Fruit fly (Drosophila melanogaster): ENCODE results near the gene Hmgcr.

Gene Hmgcr

DNA sequence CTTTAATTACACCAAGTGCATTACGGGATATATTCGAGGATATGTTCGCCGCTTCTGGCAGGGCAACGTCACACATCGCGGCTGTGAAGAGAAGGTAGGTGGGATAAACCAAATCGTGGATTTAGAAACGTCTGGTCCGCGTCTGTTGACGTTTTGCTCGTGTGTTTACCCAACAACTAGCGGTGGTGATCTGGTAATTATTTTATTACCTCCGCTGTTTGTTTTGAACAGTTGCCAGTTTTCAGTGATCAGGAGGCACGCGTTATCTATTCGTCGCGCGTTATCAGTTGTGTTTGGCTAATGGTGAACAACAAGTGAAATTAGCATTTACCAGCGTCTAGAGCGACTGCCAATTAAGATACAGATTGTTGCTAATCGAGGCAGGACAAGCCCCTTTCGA is 4.1 kb upstream of the Hmgcr start (continued):
- TF ChIP-seq H2.0 (GFP tag; IDR thresholded peaks at IDR 0.05) (no peak), CG6791 (GFP tag; IDR thresholded peaks at IDR 0.05; ENCODE audit: partially characterized antibody) (no peak), chif (GFP tag; optimal IDR thresholded peaks at IDR 0.05) (no peak), CG9437 (GFP tag; optimal IDR thresholded peaks at IDR 0.05) (no peak), bowl (GFP tag; IDR thresholded peaks at IDR 0.05) (no peak), Kr (GFP tag; optimal IDR thresholded peaks at IDR 0.05) (no peak), CG9817 (tag; optimal IDR thresholded peaks at IDR 0.05) (no peak), CG2202 (tag; optimal IDR thresholded peaks at IDR 0.05) (no peak), lov (optimal IDR thresholded peaks at IDR 0.05) (no peak), lov (GFP tag; IDR thresholded peaks at IDR 0.05) (no peak), CG10147 (GFP tag; optimal IDR thresholded peaks at IDR 0.05) (no peak), CG10209 (GFP tag; optimal IDR thresholded peaks at IDR 0.05) (peak; percentile 40), CG43689 (GFP tag; IDR thresholded peaks at IDR 0.05) (no peak), CkIIα-i1 (GFP tag; IDR thresholded peaks at IDR 0.05) (no peak), pros (GFP tag; optimal IDR thresholded peaks at IDR 0.05) (no peak), CG12769 (tag; optimal IDR thresholded peaks at IDR 0.05) (peak; percentile 66), kni (GFP tag; optimal IDR thresholded peaks at IDR 0.05) (no peak), PHDP (tag; optimal IDR thresholded peaks at IDR 0.05) (peak; percentile 65), lilli (GFP tag; optimal IDR thresholded peaks at IDR 0.05) (no peak), CG7963 (GFP tag; IDR thresholded peaks at IDR 0.05; ENCODE audit: partially characterized antibody) (no peak), CG8290 (GFP tag; optimal IDR thresholded peaks at IDR 0.05) (no peak), CG8290 (tag; optimal IDR thresholded peaks at IDR 0.05) (peak in 1 of 2 experiments; percentile 78), CrebB (tag; optimal IDR thresholded peaks at IDR 0.05) (peak; percentile 66), tna (GFP tag; IDR thresholded peaks at IDR 0.05; ENCODE audit: partially characterized antibody) (no peak), Nf-YB (GFP tag; optimal IDR thresholded peaks at IDR 0.05) (no peak), schlank (tag; optimal IDR thresholded peaks at IDR 0.05) (peak; percentile 75), Antp (GFP tag; optimal IDR thresholded peaks at IDR 0.05) (no peak), Dfd (GFP tag; optimal IDR thresholded peaks at IDR 0.05) (no peak), corto (GFP tag; optimal IDR thresholded peaks at IDR 0.05) (no peak), CoRest (tag; optimal IDR thresholded peaks at IDR 0.05) (no peak), nerfin-1 (tag; optimal IDR thresholded peaks at IDR 0.05) (no peak), slou (GFP tag; optimal IDR thresholded peaks at IDR 0.05) (no peak), HmgZ (tag; optimal IDR thresholded peaks at IDR 0.05) (peak; percentile 57), CG1233 (GFP tag; optimal IDR thresholded peaks at IDR 0.05) (peak; percentile 68), CG6683 (GFP tag; optimal IDR thresholded peaks at IDR 0.05) (peak; percentile 39), CG7987 (GFP tag; optimal IDR thresholded peaks at IDR 0.05) (peak; percentile 65), danr (GFP tag; IDR thresholded peaks at IDR 0.05) (no peak), nmo (GFP tag; optimal IDR thresholded peaks at IDR 0.05) (no peak), CG18262 (tag; optimal IDR thresholded peaks at IDR 0.05) (no peak), CG9609 (GFP tag; optimal IDR thresholded peaks at IDR 0.05) (no peak), CG11723 (GFP tag; optimal IDR thresholded peaks at IDR 0.05) (no peak), Hr39 (optimal IDR thresholded peaks at IDR 0.05) (no peak), fu2 (GFP tag; optimal IDR thresholded peaks at IDR 0.05) (no peak), CG14710 (tag; optimal IDR thresholded peaks at IDR 0.05) (no peak), Neu2 (GFP tag; optimal IDR thresholded peaks at IDR 0.05; ENCODE audit: borderline replicate concordance) (no peak), CG6654 (GFP tag; optimal IDR thresholded peaks at IDR 0.05) (no peak), crp (GFP tag; optimal IDR thresholded peaks at IDR 0.05) (no peak), Nf-YA (GFP tag; IDR thresholded peaks at IDR 0.05) (no peak), MESR4 (GFP tag; optimal IDR thresholded peaks at IDR 0.05) (no peak), pfk (GFP tag; optimal IDR thresholded peaks at IDR 0.05) (peak; percentile 69), CG3281 (GFP tag; optimal IDR thresholded peaks at IDR 0.05) (peak; percentile 72)
